Worm (Caenorhabditis elegans): ENCODE data around the gene F18E3.12.
"Not testable (repeated sequence)": the region's sequence is repeated elsewhere in the genome, so short reads cannot be mapped to it uniquely, and the experiment has no call there.

The F18E3.12 gene

DNA sequence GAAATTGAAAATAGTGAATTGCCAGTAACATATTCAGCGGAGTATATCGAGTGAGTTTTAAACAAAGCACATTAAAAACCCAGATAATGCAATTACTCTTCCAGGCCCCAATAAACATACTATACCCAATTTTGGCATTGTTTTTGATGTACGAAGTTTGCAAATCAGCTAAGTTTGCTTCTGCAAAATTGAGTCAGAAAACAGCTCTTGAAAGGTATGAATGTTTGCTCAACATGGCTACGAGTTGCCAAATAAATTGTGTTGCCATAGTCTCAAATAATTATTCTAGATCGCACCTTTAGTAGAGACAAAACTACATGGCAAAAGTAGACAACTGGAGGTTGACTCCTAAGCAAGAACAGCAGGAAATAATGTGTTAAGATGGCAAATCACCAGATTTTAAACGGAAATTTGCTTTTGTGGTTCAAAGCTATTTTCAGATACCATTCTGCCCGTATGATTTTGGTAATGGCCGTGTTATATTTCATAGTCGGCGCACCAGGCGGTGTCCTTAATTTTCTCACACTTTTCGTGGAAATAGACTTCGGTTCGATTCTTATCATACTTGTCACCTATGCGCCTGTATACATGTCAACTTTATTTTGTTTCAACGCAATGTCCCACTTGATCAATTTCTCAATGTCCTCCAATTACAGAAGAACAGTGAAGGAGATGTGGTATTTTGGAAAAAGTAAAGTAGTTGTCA lies 17.8 kb downstream of the F18E3.12 start:
- TF ChIP-seq W03F9.2 (tag; optimal IDR thresholded peaks at IDR 0.05) (no peak), him-1 (tag; optimal IDR thresholded peaks at IDR 0.05) (no peak), dao-5 (tag; optimal IDR thresholded peaks at IDR 0.05) (no peak)

- TF ChIP-seq him-1 (tag; optimal IDR thresholded peaks at IDR 0.05) (no peak), dao-5 (tag; optimal IDR thresholded peaks at IDR 0.05) (no peak), W03F9.2 (tag; optimal IDR thresholded peaks at IDR 0.05) (peak; percentile 0)
These were observed 20.1 kb downstream of the F18E3.12 start for ce11 chrV:7434805-7435363.

DNA sequence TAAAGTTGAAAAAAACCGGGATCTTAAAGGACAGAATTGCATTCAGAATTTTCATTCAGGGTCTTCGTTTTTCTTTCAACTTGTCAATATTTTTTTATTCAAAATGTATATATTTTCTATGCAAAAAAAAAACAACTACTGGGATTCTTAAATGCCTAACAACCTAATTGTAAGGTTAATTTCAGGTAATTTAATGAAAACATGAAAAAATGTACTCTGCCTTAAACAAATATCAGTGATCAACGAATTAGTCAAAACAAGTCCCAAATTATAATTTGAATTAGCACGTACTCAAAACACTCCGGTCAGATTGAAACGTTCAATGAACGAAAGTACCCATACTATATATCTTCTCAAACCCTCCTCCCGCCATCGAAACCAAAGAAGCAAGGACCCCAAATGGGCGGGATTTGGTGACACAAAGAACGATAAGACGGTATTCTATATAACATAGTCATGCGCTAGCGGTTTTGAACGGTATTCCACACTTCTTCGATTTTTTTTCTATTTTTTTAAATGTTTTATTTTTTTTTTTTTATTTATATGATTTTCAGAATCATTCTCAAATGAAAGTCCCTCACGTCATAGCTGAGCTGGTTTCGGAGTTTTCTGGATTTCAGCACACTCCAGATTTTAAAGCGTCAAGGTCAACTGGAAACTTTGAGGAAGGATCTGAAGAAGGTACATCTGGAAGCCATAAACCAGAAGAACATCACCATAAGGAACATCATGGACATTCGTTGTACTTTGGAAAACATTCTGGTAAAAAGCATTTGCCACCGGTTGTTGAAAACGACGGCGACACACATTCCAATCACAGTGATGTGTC lies 20.8 kb downstream of the F18E3.12 start, which contains the start of the genes ddo-2 and F25E5.8:
ddo-2 (minus strand) TSS at position 330 of the 829 bp plus-strand sequence.
F25E5.8 (plus strand) TSS at position 555 of the 829 bp plus-strand sequence.
- TF ChIP-seq dao-5 (tag; optimal IDR thresholded peaks at IDR 0.05) (no peak), W03F9.2 (tag; optimal IDR thresholded peaks at IDR 0.05) (no peak), him-1 (tag; optimal IDR thresholded peaks at IDR 0.05) (no peak)

ce11 chrV:7436509-7436908 lies 21.7 kb downstream of the F18E3.12 start:
- TF ChIP-seq him-1 (tag; optimal IDR thresholded peaks at IDR 0.05) (no peak), W03F9.2 (tag; optimal IDR thresholded peaks at IDR 0.05) (no peak), dao-5 (tag; optimal IDR thresholded peaks at IDR 0.05) (no peak)

DNA sequence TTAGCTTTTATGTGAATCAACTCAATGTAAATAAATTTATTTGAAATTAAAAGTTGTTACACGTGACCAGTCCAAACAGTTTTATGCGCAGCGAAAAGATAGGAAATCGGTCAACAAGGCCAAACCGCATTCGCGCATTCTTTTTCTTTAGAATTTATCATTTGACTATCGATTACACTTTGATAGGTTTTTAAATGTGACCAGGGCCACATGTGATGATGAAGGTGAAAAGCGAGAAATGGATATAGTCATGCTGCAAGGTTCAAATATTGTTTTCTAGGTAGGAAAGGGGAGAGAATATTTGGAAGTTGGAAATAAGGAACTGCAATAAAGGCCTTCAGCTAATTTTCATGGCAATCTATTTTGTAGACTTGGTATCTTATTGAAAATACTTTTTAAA lies 22.1 kb downstream of the F18E3.12 start:
- no peak for TF ChIP-seq W03F9.2 (tag; optimal IDR thresholded peaks at IDR 0.05)
- no peak for TF ChIP-seq him-1 (tag; optimal IDR thresholded peaks at IDR 0.05)
- no peak for TF ChIP-seq dao-5 (tag; optimal IDR thresholded peaks at IDR 0.05)

DNA sequence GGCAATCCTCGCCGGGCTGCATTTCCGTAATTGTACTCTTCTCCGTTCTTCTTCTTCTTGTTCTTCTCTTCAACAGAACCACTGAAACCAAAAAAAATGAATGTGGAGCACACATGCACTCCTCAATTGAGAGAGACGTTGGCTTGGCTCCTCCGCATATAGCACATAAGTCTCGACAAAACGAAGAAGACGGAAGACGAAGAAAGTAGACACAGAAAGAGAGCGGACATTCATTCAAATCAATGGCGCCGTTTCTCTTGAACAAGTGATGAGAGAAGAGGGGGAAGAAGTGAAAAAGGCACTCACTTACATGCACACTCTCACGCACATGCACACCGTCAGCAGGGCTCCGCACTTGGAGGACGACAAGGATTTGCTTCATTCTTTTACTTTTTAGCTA lies 22.8 kb downstream of the F18E3.12 start, which contains the start of gene F25E5.9:
F25E5.9 (minus strand) TSS at position 382 of the 400 bp plus-strand sequence.
- TF ChIP-seq him-1 (tag; optimal IDR thresholded peaks at IDR 0.05) (no peak), W03F9.2 (tag; optimal IDR thresholded peaks at IDR 0.05) (no peak), dao-5 (tag; optimal IDR thresholded peaks at IDR 0.05) (no peak)

ce11 chrV:7437985-7438384 lies 23.2 kb downstream of the F18E3.12 start, which contains the start of gene F25E5.16:
TSS of gene F25E5.16 (plus strand) at chrV:7438285.
- TF ChIP-seq W03F9.2 (tag; optimal IDR thresholded peaks at IDR 0.05) (no peak), him-1 (tag; optimal IDR thresholded peaks at IDR 0.05) (no peak), dao-5 (tag; optimal IDR thresholded peaks at IDR 0.05) (no peak)

DNA sequence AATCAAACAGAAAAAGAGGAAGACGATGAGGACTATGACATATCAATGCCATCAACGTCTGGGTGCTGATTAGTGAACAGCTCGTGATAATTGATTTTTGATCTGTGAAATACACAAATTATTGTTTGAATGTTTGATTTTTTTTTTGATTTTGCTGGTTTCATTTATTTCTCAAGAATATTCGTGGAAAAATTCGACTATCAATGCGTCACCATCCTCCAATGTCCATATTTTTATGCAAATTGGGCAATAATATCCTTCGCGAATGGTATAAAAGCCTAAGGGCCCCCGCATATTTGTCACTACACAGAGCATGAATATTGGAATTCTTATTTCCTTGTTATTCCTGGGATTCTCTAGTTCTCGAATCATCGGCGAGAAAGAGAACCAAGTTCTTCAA lies 25.0 kb downstream of the F18E3.12 start, which contains the start of gene try-13:
try-13 (plus strand) TSS at position 301 of the 400 bp plus-strand sequence.
- no peak for TF ChIP-seq him-1 (tag; optimal IDR thresholded peaks at IDR 0.05)
- no peak for TF ChIP-seq W03F9.2 (tag; optimal IDR thresholded peaks at IDR 0.05)
- no peak for TF ChIP-seq dao-5 (tag; optimal IDR thresholded peaks at IDR 0.05)

DNA sequence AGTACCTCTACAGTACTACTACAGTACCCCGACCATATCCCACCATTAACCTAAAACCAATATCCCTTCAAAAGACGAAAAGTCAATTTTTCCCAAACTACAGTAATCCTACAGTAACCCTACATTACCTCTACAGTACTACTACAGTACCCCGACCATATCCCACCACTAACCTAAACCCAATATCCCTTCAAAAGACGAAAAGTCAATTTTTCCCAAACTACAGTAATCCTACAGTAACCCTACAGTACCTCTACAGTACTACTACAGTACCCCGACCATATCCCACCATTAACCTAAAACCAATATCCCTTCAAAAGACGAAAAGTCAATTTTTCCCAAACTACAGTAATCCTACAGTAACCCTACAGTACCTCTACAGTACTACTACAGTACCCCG lies 29.5 kb downstream of the F18E3.12 start, which contains the start of gene nhr-141:
nhr-141 (plus strand) TSS at position 331 of the 400 bp plus-strand sequence.
- not testable (repeated sequence) for TF ChIP-seq W03F9.2, dao-5, him-1 (tag; optimal IDR thresholded peaks at IDR 0.05)

DNA sequence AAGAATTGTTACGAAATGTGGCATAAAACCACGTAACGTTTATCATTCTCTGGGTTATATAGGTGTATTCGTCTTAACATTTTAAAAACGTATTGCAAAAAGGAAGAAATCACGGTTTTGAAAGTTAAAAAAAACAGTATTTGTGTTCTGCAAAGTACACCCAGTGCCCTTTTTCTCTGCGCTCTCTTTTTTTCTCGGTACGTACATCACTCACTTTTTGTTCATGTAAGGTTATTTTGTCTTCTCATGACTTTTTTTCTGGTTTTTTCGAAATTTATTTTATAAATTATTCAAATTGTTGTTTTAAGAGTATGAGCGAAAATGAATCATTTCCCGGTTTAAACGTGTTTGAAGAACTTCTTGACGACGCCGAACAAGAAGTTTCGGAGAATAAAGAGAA lies 32.2 kb downstream of the F18E3.12 start, which contains the start of gene F25E5.5:
F25E5.5 (plus strand) TSS at position 301 of the 400 bp plus-strand sequence.
- TF ChIP-seq him-1 (tag; optimal IDR thresholded peaks at IDR 0.05) (no peak), dao-5 (tag; optimal IDR thresholded peaks at IDR 0.05) (no peak), W03F9.2 (tag; optimal IDR thresholded peaks at IDR 0.05) (no peak)

- TF ChIP-seq W03F9.2 (tag; optimal IDR thresholded peaks at IDR 0.05): no peak
- no peak for TF ChIP-seq dao-5 (tag; optimal IDR thresholded peaks at IDR 0.05)
- TF ChIP-seq him-1 (tag; optimal IDR thresholded peaks at IDR 0.05): no peak
These were observed 34.6 kb downstream of the F18E3.12 start, which contains the start of gene try-12 for ce11 chrV:7449303-7449827. TSS of gene try-12 (plus strand) at chrV:7449353.

ce11 chrV:7451421-7451820 lies 36.6 kb downstream of the F18E3.12 start, which contains the start of gene try-11:
TSS of gene try-11 (plus strand) at chrV:7451721.
- TF ChIP-seq dao-5 (tag; optimal IDR thresholded peaks at IDR 0.05) (no peak), W03F9.2 (tag; optimal IDR thresholded peaks at IDR 0.05) (no peak), him-1 (tag; optimal IDR thresholded peaks at IDR 0.05) (no peak)

ce11 chrV:7454236-7454635 lies 39.5 kb downstream of the F18E3.12 start, which contains the start of gene try-8:
TSS of gene try-8 (minus strand) at chrV:7454336.
- TF ChIP-seq him-1 (tag; optimal IDR thresholded peaks at IDR 0.05) (no peak), dao-5 (tag; optimal IDR thresholded peaks at IDR 0.05) (no peak), W03F9.2 (tag; optimal IDR thresholded peaks at IDR 0.05) (no peak)
